Fruit fly (Drosophila melanogaster) Kc167 (cell line): ENCODE results near the gene CG5509.
"Not testable (repeated sequence)": the region's sequence is repeated elsewhere in the genome, so short reads cannot be mapped to it uniquely, and the experiment has no call there.

Experiments
- Myc ChIP-seq: fragments of >200 bp; optimal IDR thresholded peaks from 2 replicates; lab custom pipeline; 2017; ENCODE audit warnings: missing external identifiers
- Sin3A ChIP-seq: fragments of >200 bp; optimal IDR thresholded peaks from 2 replicates; lab custom pipeline; 2018; ENCODE audit warnings: missing external identifiers
- insv ChIP-seq: fragments of >200 bp; optimal IDR thresholded peaks from 3 replicates; lab custom pipeline; 2018; ENCODE audit warnings: missing external identifiers
- psq ChIP-seq: fragments of >200 bp; optimal IDR thresholded peaks from 2 replicates; lab custom pipeline; 2017; ENCODE audit warnings: missing external identifiers
- ttk ChIP-seq: sonication (Bioruptor generic); optimal IDR thresholded peaks from 2 replicates; lab custom pipeline; 2017; ENCODE audit warnings: missing external identifiers

CG5509 gene

DNA sequence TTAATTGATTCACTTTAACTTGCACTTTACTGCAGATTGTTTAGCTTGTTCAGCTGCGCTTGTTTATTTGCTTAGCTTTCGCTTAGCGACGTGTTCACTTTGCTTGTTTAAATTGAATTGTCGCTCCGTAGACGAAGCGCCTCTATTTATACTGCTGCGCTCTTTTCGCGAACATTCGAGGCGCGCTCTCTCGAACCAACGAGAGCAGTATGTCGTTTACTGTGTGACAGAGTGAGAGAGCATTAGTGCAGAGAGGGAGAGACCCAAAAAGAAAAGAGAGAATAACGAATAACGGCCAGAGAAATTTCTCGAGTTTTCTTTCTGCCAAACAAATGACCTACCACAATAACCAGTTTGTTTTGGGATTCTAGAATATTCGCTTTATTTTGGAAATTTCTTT is 15.4 kb downstream of the CG5509 start, which contains the start of gene Hsp70Ba:
Gene Hsp70Ba (minus strand): TSS at position 102 of the 400 bp plus-strand sequence.
- TF ChIP-seq psq, Sin3A, Myc (lab: Kevin White, UChicago): not testable (repeated sequence)

DNA sequence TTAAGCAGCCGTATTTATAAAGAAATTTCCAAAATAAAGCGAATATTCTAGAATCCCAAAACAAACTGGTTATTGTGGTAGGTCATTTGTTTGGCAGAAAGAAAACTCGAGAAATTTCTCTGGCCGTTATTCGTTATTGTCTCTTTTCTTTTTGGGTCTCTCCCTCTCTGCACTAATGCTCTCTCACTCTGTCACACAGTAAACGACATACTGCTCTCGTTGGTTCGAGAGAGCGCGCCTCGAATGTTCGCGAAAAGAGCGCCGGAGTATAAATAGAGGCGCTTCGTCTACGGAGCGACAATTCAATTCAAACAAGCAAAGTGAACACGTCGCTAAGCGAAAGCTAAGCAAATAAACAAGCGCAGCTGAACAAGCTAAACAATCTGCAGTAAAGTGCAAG is 49.9 kb downstream of the CG5509 start, which contains the start of gene Hsp70Bbb:
Gene Hsp70Bbb (plus strand): TSS at position 301 of the 400 bp plus-strand sequence.
- TF ChIP-seq ttk; psq (lab: Kevin White, UChicago); insv (lab: Kevin White, UChicago): not testable (repeated sequence)
